Worm (Caenorhabditis elegans): ENCODE data around the gene T28C6.5.
"Not testable (repeated sequence)": the region's sequence is repeated elsewhere in the genome, so short reads cannot be mapped to it uniquely, and the experiment has no call there.

The T28C6.5 gene

ce11 chrIV:8784855-8785327 lies 36.4 kb upstream of the T28C6.5 start, which contains the start of gene C33D9.13:
C33D9.13 (minus strand) TSS chrIV:8785277.
- TF ChIP-seq C34F6.9 (tag; optimal IDR thresholded peaks at IDR 0.05) (peak; percentile 24), nhr-25 (tag; optimal IDR thresholded peaks at IDR 0.05) (no peak), unc-55 (GFP tag; optimal IDR thresholded peaks at IDR 0.05) (peak; percentile 48)

- TF ChIP-seq nhr-23 (tag; optimal IDR thresholded peaks at IDR 0.05) (no peak), snpc-4 (tag; optimal IDR thresholded peaks at IDR 0.05) (no peak), zag-1 (tag; optimal IDR thresholded peaks at IDR 0.05) (no peak), nhr-6 (tag; optimal IDR thresholded peaks at IDR 0.05) (no peak), aly-2 (tag; optimal IDR thresholded peaks at IDR 0.05) (no peak), unc-39 (tag; optimal IDR thresholded peaks at IDR 0.05) (no peak), gmeb-1 (tag; optimal IDR thresholded peaks at IDR 0.05) (no peak), dmd-4 (tag; optimal IDR thresholded peaks at IDR 0.05) (no peak), lsy-2 (tag; optimal IDR thresholded peaks at IDR 0.05) (peak in 1 of 2 experiments; percentile 30), ztf-4 (tag; optimal IDR thresholded peaks at IDR 0.05) (no peak), nhr-129 (tag; optimal IDR thresholded peaks at IDR 0.05) (no peak), egl-27 (tag; optimal IDR thresholded peaks at IDR 0.05) (no peak), elt-3 (tag; optimal IDR thresholded peaks at IDR 0.05) (no peak), nhr-237 (tag; optimal IDR thresholded peaks at IDR 0.05) (no peak), ztf-1 (GFP tag; conservative IDR thresholded peaks at IDR 0.05) (no peak), unc-55 (GFP tag; optimal IDR thresholded peaks at IDR 0.05) (peak; percentile 60), alr-1 (tag; optimal IDR thresholded peaks at IDR 0.05) (no peak), nhr-77 (tag; optimal IDR thresholded peaks at IDR 0.05) (no peak), mbf-1 (tag; optimal IDR thresholded peaks at IDR 0.05) (no peak), ZK546.5 (tag; optimal IDR thresholded peaks at IDR 0.05) (no peak), C34F6.9 (tag; optimal IDR thresholded peaks at IDR 0.05) (peak; percentile 40)
Observed at ce11 chrIV:8786654-8787053, 34.6 kb upstream of the T28C6.5 start, which contains the start of gene C33D9.8. C33D9.8 (minus strand) TSS chrIV:8786752.

- TF ChIP-seq lin-39, nhr-237, elt-3 (tag; optimal IDR thresholded peaks at IDR 0.05): not testable (repeated sequence)
Observed at ce11 chrIV:8788048-8788447, 33.2 kb upstream of the T28C6.5 start, which contains the start of gene C33D9.10. C33D9.10 (minus strand) TSS chrIV:8788148.

- TF ChIP-seq dmd-4 (tag; optimal IDR thresholded peaks at IDR 0.05) (no peak), mab-5 (tag; optimal IDR thresholded peaks at IDR 0.05) (no peak), nhr-129 (tag; optimal IDR thresholded peaks at IDR 0.05) (no peak)
Observed at ce11 chrIV:8790144-8790543, 31.1 kb upstream of the T28C6.5 start, which contains the start of gene sru-35. sru-35 (minus strand) TSS chrIV:8790244.

ce11 chrIV:8792808-8793207 lies 28.4 kb upstream of the T28C6.5 start, which contains the start of gene C33D9.3:
C33D9.3 (minus strand) TSS chrIV:8792908.
- TF ChIP-seq aly-2 (tag; optimal IDR thresholded peaks at IDR 0.05) = no peak
- TF ChIP-seq elt-1 (tag; optimal IDR thresholded peaks at IDR 0.05) = no peak

- TF ChIP-seq sma-9 (GFP tag; optimal IDR thresholded peaks at IDR 0.05) (peak; percentile 79), sma-9 (tag; optimal IDR thresholded peaks at IDR 0.05) (no peak), sem-4 (tag; optimal IDR thresholded peaks at IDR 0.05) (peak; percentile 42), F13H6.1 (tag; optimal IDR thresholded peaks at IDR 0.05) (peak; percentile 8), sma-3 (GFP tag; optimal IDR thresholded peaks at IDR 0.05) (peak; percentile 68), nhr-25 (tag; optimal IDR thresholded peaks at IDR 0.05) (peak; percentile 57), Y55F3AM.14 (GFP tag; optimal IDR thresholded peaks at IDR 0.05) (peak; percentile 38), crh-2 (tag; optimal IDR thresholded peaks at IDR 0.05) (no peak), nhr-21 (tag; optimal IDR thresholded peaks at IDR 0.05) (peak; percentile 77), egl-27 (tag; optimal IDR thresholded peaks at IDR 0.05) (peak; percentile 61), blmp-1 (tag; optimal IDR thresholded peaks at IDR 0.05; ENCODE audit: insufficient read depth) (peak; percentile 74), lin-13 (GFP tag; optimal IDR thresholded peaks at IDR 0.05) (no peak), unc-39 (tag; optimal IDR thresholded peaks at IDR 0.05) (no peak), C34F6.9 (tag; optimal IDR thresholded peaks at IDR 0.05) (no peak), fos-1 (tag; optimal IDR thresholded peaks at IDR 0.05) (peak; percentile 92), nhr-10 (tag; optimal IDR thresholded peaks at IDR 0.05) (no peak)
Observed at ce11 chrIV:8793223-8793622, 28.0 kb upstream of the T28C6.5 start.

All from whole organism, L2 larva.